Fruit fly (Drosophila melanogaster): Measurements from ENCODE around the gene Pcp.

Gene Pcp

DNA sequence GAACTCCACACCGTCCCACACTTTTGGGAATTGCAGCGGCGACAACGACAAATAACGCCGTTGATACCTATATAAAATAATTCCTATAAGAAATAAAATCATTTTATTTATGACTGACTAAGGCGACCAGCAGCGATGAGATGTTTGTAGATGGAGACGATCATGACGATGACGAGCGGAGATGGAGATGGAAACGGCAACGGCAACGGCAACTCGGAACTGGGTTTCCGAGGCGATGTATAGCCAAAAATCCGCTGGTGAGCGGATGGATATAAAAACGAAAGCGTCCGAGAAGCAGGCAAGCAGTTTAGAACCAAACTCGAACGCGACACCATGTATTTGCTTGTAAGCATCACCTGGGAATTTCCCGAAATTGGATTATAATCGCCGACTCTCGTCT is at the start of gene Pcp:
Gene Pcp (plus strand): TSS at position 301 of the 400 bp plus-strand sequence.
- TF ChIP-seq toe (GFP tag; optimal IDR thresholded peaks at IDR 0.05): no peak
- TF ChIP-seq cic (GFP tag; optimal IDR thresholded peaks at IDR 0.05): no peak
- TF ChIP-seq CG7101 (tag; optimal IDR thresholded peaks at IDR 0.05): no peak
- no peak for TF ChIP-seq CG11617 (GFP tag; optimal IDR thresholded peaks at IDR 0.05)
- no peak for TF ChIP-seq CG1620 (GFP tag; optimal IDR thresholded peaks at IDR 0.05)
- no peak for TF ChIP-seq CG33017 (tag; optimal IDR thresholded peaks at IDR 0.05)
- TF ChIP-seq cnc (optimal IDR thresholded peaks at IDR 0.05): no peak
- no peak for TF ChIP-seq tj (GFP tag; optimal IDR thresholded peaks at IDR 0.05)
- TF ChIP-seq Hr96 (GFP tag; optimal IDR thresholded peaks at IDR 0.05): no peak
- no peak for TF ChIP-seq pad (GFP tag; optimal IDR thresholded peaks at IDR 0.05)
- no peak for TF ChIP-seq ovo (GFP tag; optimal IDR thresholded peaks at IDR 0.05)
- no peak for TF ChIP-seq CG7045 (GFP tag; optimal IDR thresholded peaks at IDR 0.05)
- TF ChIP-seq bab1 (GFP tag; optimal IDR thresholded peaks at IDR 0.05): no peak
- TF ChIP-seq CG14711 (tag; optimal IDR thresholded peaks at IDR 0.05): no peak
- no peak for TF ChIP-seq Mnt (GFP tag; optimal IDR thresholded peaks at IDR 0.05)
- TF ChIP-seq CG5204 (GFP tag; optimal IDR thresholded peaks at IDR 0.05): no peak
- TF ChIP-seq Crg-1 (GFP tag; optimal IDR thresholded peaks at IDR 0.05): no peak

DNA sequence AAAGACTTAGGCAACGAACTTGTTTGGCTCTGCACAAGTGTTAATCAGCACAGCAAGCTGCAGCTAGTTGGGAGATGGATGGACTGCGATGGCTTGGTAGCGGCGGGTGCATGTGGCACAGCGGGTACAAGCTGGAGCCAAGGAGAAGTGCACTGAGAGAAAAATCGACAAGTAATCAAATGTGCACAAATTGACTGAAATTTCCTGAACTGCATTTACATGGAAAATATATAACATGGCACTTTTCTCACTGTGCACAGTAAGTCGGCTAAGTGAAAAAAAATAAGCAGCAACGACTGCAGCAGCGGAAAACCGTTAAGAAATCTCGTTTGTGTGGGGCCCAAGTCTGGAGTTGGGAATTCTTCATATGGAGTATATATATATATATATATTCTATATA is 30.4 kb upstream of the Pcp start:
- no peak for TF ChIP-seq Mnt (GFP tag; optimal IDR thresholded peaks at IDR 0.05)

DNA sequence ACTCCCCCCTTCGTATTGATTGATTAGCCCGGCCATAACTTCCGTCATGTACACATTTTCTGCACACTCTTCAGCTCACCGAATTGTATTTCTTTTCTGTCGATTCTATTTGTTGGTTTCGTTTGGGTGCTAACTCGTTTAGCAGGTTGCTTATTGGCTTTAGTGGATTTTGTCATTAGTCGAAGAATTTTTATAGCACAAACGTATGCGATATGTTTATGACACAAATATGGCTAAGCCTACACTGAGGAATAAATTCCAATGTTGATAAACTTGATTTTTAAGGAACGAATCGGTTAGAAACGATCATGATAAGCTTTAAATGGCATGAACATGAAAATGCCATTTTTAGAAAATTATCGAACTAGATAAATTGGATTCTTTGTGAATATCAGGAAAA is 22.7 kb upstream of the Pcp start:
- no peak for TF ChIP-seq CG5204 (GFP tag; optimal IDR thresholded peaks at IDR 0.05)
- no peak for TF ChIP-seq CG7045 (GFP tag; optimal IDR thresholded peaks at IDR 0.05)
- no peak for TF ChIP-seq CG1620 (GFP tag; optimal IDR thresholded peaks at IDR 0.05)
- TF ChIP-seq Crg-1 (GFP tag; optimal IDR thresholded peaks at IDR 0.05): no peak
- no peak for TF ChIP-seq kay (GFP tag; ENCODE audit: borderline replicate concordance)
- TF ChIP-seq tj (GFP tag; optimal IDR thresholded peaks at IDR 0.05): no peak
- no peak for TF ChIP-seq cnc (optimal IDR thresholded peaks at IDR 0.05)
- no peak for TF ChIP-seq Mnt (GFP tag; optimal IDR thresholded peaks at IDR 0.05)
- no peak for TF ChIP-seq CG11617 (GFP tag; optimal IDR thresholded peaks at IDR 0.05)
- no peak for TF ChIP-seq cic (GFP tag; optimal IDR thresholded peaks at IDR 0.05)
- no peak for TF ChIP-seq CG14711 (tag; optimal IDR thresholded peaks at IDR 0.05)
- TF ChIP-seq CG12768 (GFP tag; optimal IDR thresholded peaks at IDR 0.05): no peak
- no peak for TF ChIP-seq bab1 (GFP tag; optimal IDR thresholded peaks at IDR 0.05)
- TF ChIP-seq Clk (GFP tag; optimal IDR thresholded peaks at IDR 0.05): no peak
- TF ChIP-seq CG33017 (tag; optimal IDR thresholded peaks at IDR 0.05): no peak

dm6 chr2L:7004304-7004703 is 17.2 kb upstream of the Pcp start:
- no peak for TF ChIP-seq CG1620 (GFP tag; optimal IDR thresholded peaks at IDR 0.05)
- TF ChIP-seq CG5204 (GFP tag; optimal IDR thresholded peaks at IDR 0.05): no peak
- TF ChIP-seq bab1 (GFP tag; optimal IDR thresholded peaks at IDR 0.05): no peak
- no peak for TF ChIP-seq CG7045 (GFP tag; optimal IDR thresholded peaks at IDR 0.05)
- TF ChIP-seq Mnt (GFP tag; optimal IDR thresholded peaks at IDR 0.05): no peak
- no peak for TF ChIP-seq cic (GFP tag; optimal IDR thresholded peaks at IDR 0.05)
- no peak for TF ChIP-seq cnc (optimal IDR thresholded peaks at IDR 0.05)
- TF ChIP-seq kay (GFP tag; ENCODE audit: borderline replicate concordance): no peak
- TF ChIP-seq CG33017 (tag; optimal IDR thresholded peaks at IDR 0.05): no peak
- no peak for TF ChIP-seq toe (GFP tag; optimal IDR thresholded peaks at IDR 0.05)
- no peak for TF ChIP-seq ovo (GFP tag; optimal IDR thresholded peaks at IDR 0.05)
- no peak for TF ChIP-seq CG7101 (tag; optimal IDR thresholded peaks at IDR 0.05)
- TF ChIP-seq Crg-1 (GFP tag; optimal IDR thresholded peaks at IDR 0.05): no peak

DNA sequence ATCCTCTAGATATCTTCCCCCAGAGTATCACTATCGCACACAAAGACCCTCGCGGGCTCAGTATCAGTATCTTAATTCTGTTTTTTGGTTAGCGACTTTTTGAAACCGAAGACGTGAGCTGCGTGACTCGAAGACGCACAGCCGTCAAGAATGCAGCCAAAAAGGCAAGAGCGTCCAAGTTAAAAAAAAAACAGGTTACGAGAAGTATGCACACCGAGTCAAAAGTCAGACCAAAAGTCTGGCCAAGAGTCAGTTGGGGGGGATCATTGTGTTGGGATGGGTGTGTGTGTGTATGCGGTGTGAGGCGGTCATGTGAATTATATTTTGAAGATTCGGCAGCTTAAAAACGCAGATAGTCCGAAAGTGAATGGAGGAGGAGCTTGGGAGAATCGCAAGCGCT is 16.0 kb upstream of the Pcp start:
- TF ChIP-seq CG12768 (GFP tag; optimal IDR thresholded peaks at IDR 0.05): no peak
- no peak for TF ChIP-seq CG7045 (GFP tag; optimal IDR thresholded peaks at IDR 0.05)
- no peak for TF ChIP-seq cic (GFP tag; optimal IDR thresholded peaks at IDR 0.05)
- TF ChIP-seq ovo (GFP tag; optimal IDR thresholded peaks at IDR 0.05): no peak
- no peak for TF ChIP-seq bab1 (GFP tag; optimal IDR thresholded peaks at IDR 0.05)
- no peak for TF ChIP-seq CG33017 (tag; optimal IDR thresholded peaks at IDR 0.05)
- TF ChIP-seq CG1620 (GFP tag; optimal IDR thresholded peaks at IDR 0.05): no peak
- no peak for TF ChIP-seq CG5204 (GFP tag; optimal IDR thresholded peaks at IDR 0.05)
- TF ChIP-seq tj (GFP tag; optimal IDR thresholded peaks at IDR 0.05): no peak
- TF ChIP-seq Clk (GFP tag; optimal IDR thresholded peaks at IDR 0.05): no peak
- no peak for TF ChIP-seq CG11617 (GFP tag; optimal IDR thresholded peaks at IDR 0.05)
- no peak for TF ChIP-seq Mnt (GFP tag; optimal IDR thresholded peaks at IDR 0.05)
- no peak for TF ChIP-seq CG14711 (tag; optimal IDR thresholded peaks at IDR 0.05)
- TF ChIP-seq Hr96 (GFP tag; optimal IDR thresholded peaks at IDR 0.05): no peak
- TF ChIP-seq Crg-1 (GFP tag; optimal IDR thresholded peaks at IDR 0.05): no peak
- no peak for TF ChIP-seq pad (GFP tag; optimal IDR thresholded peaks at IDR 0.05)

DNA sequence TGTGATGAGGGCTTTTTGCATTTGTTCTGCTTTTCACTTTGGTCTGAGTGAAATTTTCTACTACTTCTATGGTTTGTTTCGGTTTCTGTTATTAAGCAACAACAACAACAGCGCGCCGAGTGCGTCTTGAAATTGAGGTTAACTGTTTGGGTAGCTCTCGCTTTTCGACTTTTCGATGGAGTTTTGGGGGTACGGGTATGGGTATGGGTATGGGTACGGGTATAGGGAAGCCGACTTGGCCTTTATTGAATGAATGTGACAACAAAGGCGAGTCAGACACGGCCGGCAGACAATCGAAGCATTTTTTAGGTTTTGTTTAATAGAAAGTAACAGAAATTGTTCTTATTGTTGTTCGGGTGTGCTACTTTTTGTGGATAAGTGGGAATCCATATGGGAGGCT is 13.9 kb upstream of the Pcp start:
- no peak for TF ChIP-seq tj (GFP tag; optimal IDR thresholded peaks at IDR 0.05)
- no peak for TF ChIP-seq ovo (GFP tag; optimal IDR thresholded peaks at IDR 0.05)
- TF ChIP-seq Hr96 (GFP tag; optimal IDR thresholded peaks at IDR 0.05): no peak
- no peak for TF ChIP-seq cnc (optimal IDR thresholded peaks at IDR 0.05)
- no peak for TF ChIP-seq CG1620 (GFP tag; optimal IDR thresholded peaks at IDR 0.05)
- TF ChIP-seq kay (GFP tag; ENCODE audit: borderline replicate concordance): no peak

dm6 chr2L:7009807-7010470 is 11.5 kb upstream of the Pcp start, which contains the start of gene uif:
Gene uif (minus strand): TSS chr2L:7010359.
- TF ChIP-seq Hr96 (GFP tag; optimal IDR thresholded peaks at IDR 0.05) (no peak), Clk (GFP tag; optimal IDR thresholded peaks at IDR 0.05) (no peak), Mnt (GFP tag; optimal IDR thresholded peaks at IDR 0.05) (no peak), CG11617 (GFP tag; optimal IDR thresholded peaks at IDR 0.05) (no peak), CG7101 (tag; optimal IDR thresholded peaks at IDR 0.05) (no peak), CG7045 (GFP tag; optimal IDR thresholded peaks at IDR 0.05) (no peak)

Measured in whole organism, adult.